Fruit fly (Drosophila melanogaster) whole organism: ENCODE data around the gene CG15431.

ENCODE experiments used
- CG8478 ChIP-seq: fragments of >200 bp; optimal IDR thresholded peaks from 2 replicates; lab custom pipeline; 2018; ENCODE audit warnings: inconsistent platforms
- Dll ChIP-seq: fragments of >200 bp; optimal IDR thresholded peaks from 2 replicates; lab custom pipeline; 2017
- EcR ChIP-seq, 2 experiments: fragments of >200 bp; optimal IDR thresholded peaks; 2 replicates each; lab custom pipeline; 2017; ENCODE audit warnings: missing biosample characterization in 2 of 2, missing genetic modification characterization in 2 of 2, missing genetic modification reagents in 2 of 2
- psq ChIP-seq: fragments of >200 bp; optimal IDR thresholded peaks from 2 replicates; lab custom pipeline; 2017
- usp ChIP-seq: fragments of >200 bp; optimal IDR thresholded peaks from 2 replicates; lab custom pipeline; 2017; ENCODE audit warnings: missing biosample characterization, missing genetic modification characterization, mixed read lengths

DNA sequence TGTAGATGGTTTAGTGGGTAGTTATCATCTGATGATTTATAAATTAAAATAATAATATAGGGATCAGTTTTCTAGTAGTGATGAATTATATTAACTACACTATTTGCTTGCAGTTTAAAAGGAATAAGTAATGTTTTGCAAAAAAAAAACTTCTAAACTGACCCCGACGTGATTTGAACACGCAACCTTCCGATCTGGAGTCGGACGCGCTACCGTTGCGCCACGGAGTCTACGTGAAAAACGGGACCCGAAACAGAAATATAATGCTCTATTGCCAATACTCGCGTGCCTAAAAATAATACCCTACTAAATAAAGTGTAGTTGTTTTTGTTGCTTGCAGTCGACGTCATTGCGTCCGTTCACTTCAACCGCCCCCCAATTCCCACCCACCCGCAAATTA is 22.3 kb downstream of the CG15431 start:
- TF ChIP-seq psq (lab: Kevin White, UChicago): no peak
- TF ChIP-seq Dll (lab: Kevin White, UChicago): no peak
- TF ChIP-seq usp (GFP tag; lab: Kevin White, UChicago): no peak
- no peak for TF ChIP-seq CG8478
- TF ChIP-seq EcR (GFP tag; optimal IDR thresholded peaks at IDR 0.05; lab: Kevin White, UChicago): no peak
